Fruit fly (Drosophila melanogaster) whole organism, embryonic: ENCODE results near the gene Eip63E.
A peak's percentile ranks its signal among the peaks of the same experiment; 100 is the strongest.

Experiments
- Abd-B ChIP-seq: fragments of 200-800 bp; sonication (Bioruptor generic); optimal IDR thresholded peaks from 2 replicates; lab custom pipeline; 2018; ENCODE audit warnings: missing biosample characterization, mild to moderate bottlenecking, missing genetic modification characterization, moderate library complexity
- Asciz ChIP-seq: fragments of 200-800 bp; sonication (Bioruptor generic); optimal IDR thresholded peaks from 2 replicates; lab custom pipeline; 2017; ENCODE audit warnings: missing biosample characterization, mild to moderate bottlenecking, missing genetic modification characterization, missing genetic modification reagents
- BtbVII ChIP-seq: fragments of 200-800 bp; sonication (Bioruptor generic); optimal IDR thresholded peaks from 3 replicates; lab custom pipeline; 2017; ENCODE audit warnings: missing biosample characterization, mild to moderate bottlenecking, missing genetic modification characterization
- CG10366 ChIP-seq: fragments of 200-800 bp; sonication (Bioruptor generic); IDR thresholded peaks from 2 replicates; pipeline ENCODE4 v1.3.6; 2022; ENCODE audit warnings: missing biosample characterization, missing genetic modification characterization
- CG12219 ChIP-seq: fragments of 200-800 bp; sonication (Bioruptor generic); optimal IDR thresholded peaks from 3 replicates; lab custom pipeline; 2018; ENCODE audit warnings: missing biosample characterization, mild to moderate bottlenecking, missing genetic modification characterization
- CG13424 ChIP-seq: fragments of 200-800 bp; sonication (Bioruptor generic); optimal IDR thresholded peaks from 2 replicates; lab custom pipeline; 2019; ENCODE audit warnings: missing biosample characterization, mild to moderate bottlenecking, missing genetic modification characterization, moderate library complexity
- CG13894 ChIP-seq: fragments of 200-800 bp; sonication (Bioruptor generic); optimal IDR thresholded peaks from 3 replicates; lab custom pipeline; 2018; ENCODE audit warnings: missing biosample characterization, mild to moderate bottlenecking, missing genetic modification characterization, moderate library complexity
- CG14014 ChIP-seq: fragments of 200-800 bp; sonication (Bioruptor generic); IDR thresholded peaks from 2 replicates; pipeline ENCODE4 v1.3.6; 2022; ENCODE audit warnings: missing biosample characterization, missing genetic modification characterization
- CG14050 ChIP-seq: fragments of 200-800 bp; sonication (Bioruptor generic); IDR thresholded peaks from 3 replicates; pipeline ENCODE4 v1.3.6; 2022; ENCODE audit warnings: missing biosample characterization, missing genetic modification characterization
- CG15479 ChIP-seq: fragments of 200-800 bp; sonication (Bioruptor generic); optimal IDR thresholded peaks from 3 replicates; lab custom pipeline; 2019; ENCODE audit warnings: missing biosample characterization, mild to moderate bottlenecking, missing genetic modification characterization, moderate library complexity
- CG1647 ChIP-seq: fragments of 200-800 bp; sonication (Bioruptor generic); optimal IDR thresholded peaks from 3 replicates; lab custom pipeline; 2016; ENCODE audit warnings: missing biosample characterization, missing genetic modification characterization
- CG17186 ChIP-seq: fragments of 200-800 bp; sonication (Bioruptor generic); optimal IDR thresholded peaks from 3 replicates; lab custom pipeline; 2017; ENCODE audit warnings: missing biosample characterization, missing genetic modification reagents, missing genetic modification characterization
- CG2712 ChIP-seq: fragments of 200-800 bp; optimal IDR thresholded peaks from 3 replicates; lab custom pipeline; 2019; ENCODE audit warnings: missing biosample characterization, mild to moderate bottlenecking, missing genetic modification characterization, moderate library complexity
- CG31388 ChIP-seq: fragments of 200-800 bp; sonication (Bioruptor generic); optimal IDR thresholded peaks from 2 replicates; lab custom pipeline; 2016; ENCODE audit warnings: missing biosample characterization, missing genetic modification characterization
- CG3838 ChIP-seq: fragments of 200-800 bp; sonication (Bioruptor generic); optimal IDR thresholded peaks from 3 replicates; lab custom pipeline; 2016; ENCODE audit warnings: missing biosample characterization, missing genetic modification characterization
- CG6175 ChIP-seq: fragments of 200-800 bp; sonication (Bioruptor generic); IDR thresholded peaks from 3 replicates; pipeline ENCODE4 v1.3.6; 2022; ENCODE audit warnings: missing biosample characterization, missing genetic modification characterization
- CG6654 ChIP-seq: fragments of 200-800 bp; sonication (Bioruptor generic); optimal IDR thresholded peaks from 2 replicates; lab custom pipeline; 2017; ENCODE audit warnings: missing biosample characterization, mild to moderate bottlenecking, missing genetic modification characterization
- CG6765 ChIP-seq: fragments of 200-800 bp; sonication (Bioruptor generic); optimal IDR thresholded peaks from 3 replicates; lab custom pipeline; 2017; ENCODE audit warnings: missing biosample characterization, mild to moderate bottlenecking, missing genetic modification characterization
- CG7372 ChIP-seq: fragments of 200-800 bp; sonication (Bioruptor generic); IDR thresholded peaks from 2 replicates; pipeline ENCODE4 v1.3.6; 2022; ENCODE audit warnings: missing biosample characterization, missing genetic modification characterization
- CG7963 ChIP-seq: fragments of 200-800 bp; sonication (Bioruptor generic); IDR thresholded peaks from 3 replicates; pipeline ENCODE4 v1.3.6; 2022; ENCODE audit warnings: missing biosample characterization, missing genetic modification characterization; ENCODE audit not compliant: partially characterized antibody
- Camta ChIP-seq: fragments of 200-800 bp; sonication (Bioruptor generic); optimal IDR thresholded peaks from 2 replicates; lab custom pipeline; 2016; ENCODE audit warnings: missing biosample characterization, missing genetic modification characterization
- CrebB ChIP-seq: fragments of 200-800 bp; sonication (Bioruptor generic); optimal IDR thresholded peaks from 3 replicates; lab custom pipeline; 2018; ENCODE audit warnings: missing biosample characterization, mild to moderate bottlenecking, missing genetic modification characterization
- Dll ChIP-seq: fragments of 200-800 bp; sonication (Bioruptor generic); IDR thresholded peaks from 4 replicates; pipeline ENCODE4 v1.3.6; 2022; ENCODE audit warnings: missing biosample characterization, missing genetic modification characterization; ENCODE audit not compliant: partially characterized antibody
- MBD-R2 ChIP-seq: fragments of 200-800 bp; sonication (Bioruptor generic); IDR thresholded peaks from 2 replicates; pipeline ENCODE4 v1.3.6; 2022; ENCODE audit warnings: missing biosample characterization, missing genetic modification characterization
- NFAT ChIP-seq: fragments of 200-800 bp; sonication (Bioruptor generic); IDR thresholded peaks from 2 replicates; pipeline ENCODE4 v1.3.6; 2022; ENCODE audit warnings: missing biosample characterization, missing genetic modification characterization
- abd-A ChIP-seq: fragments of 200-800 bp; sonication (Bioruptor generic); optimal IDR thresholded peaks from 3 replicates; lab custom pipeline; 2019; ENCODE audit warnings: missing biosample characterization, mild to moderate bottlenecking, missing genetic modification characterization, moderate library complexity
- amos ChIP-seq: fragments of 200-800 bp; sonication (Bioruptor generic); IDR thresholded peaks from 2 replicates; pipeline ENCODE4 v1.3.6; 2022; ENCODE audit warnings: missing biosample characterization, missing genetic modification characterization; ENCODE audit not compliant: partially characterized antibody
- dan ChIP-seq: fragments of 200-800 bp; sonication (Bioruptor generic); IDR thresholded peaks from 2 replicates; pipeline ENCODE4 v1.3.6; 2022; ENCODE audit warnings: missing biosample characterization, missing genetic modification characterization
- dimm ChIP-seq: fragments of 200-800 bp; sonication (Bioruptor generic); IDR thresholded peaks from 2 replicates; pipeline ENCODE4 v1.3.6; 2022; ENCODE audit warnings: missing biosample characterization, missing genetic modification characterization
- dmrt11E ChIP-seq: fragments of 200-800 bp; sonication (Bioruptor generic); optimal IDR thresholded peaks from 3 replicates; lab custom pipeline; 2018; ENCODE audit warnings: missing biosample characterization, mild to moderate bottlenecking, missing genetic modification characterization, moderate library complexity
- fd96Cb ChIP-seq: fragments of 200-800 bp; sonication (Bioruptor generic); optimal IDR thresholded peaks from 2 replicates; lab custom pipeline; 2018; ENCODE audit warnings: missing biosample characterization, mild to moderate bottlenecking, missing genetic modification characterization, moderate library complexity
- fu2 ChIP-seq: fragments of 200-800 bp; sonication (Bioruptor generic); optimal IDR thresholded peaks from 2 replicates; lab custom pipeline; 2016; ENCODE audit warnings: missing biosample characterization, missing genetic modification characterization
- gcm ChIP-seq: fragments of 200-800 bp; sonication (Bioruptor generic); optimal IDR thresholded peaks from 2 replicates; lab custom pipeline; 2019; ENCODE audit warnings: missing biosample characterization, mild to moderate bottlenecking, missing genetic modification characterization, moderate library complexity
- gsb-n ChIP-seq: fragments of 200-800 bp; sonication (Bioruptor generic); optimal IDR thresholded peaks from 3 replicates; lab custom pipeline; 2018; ENCODE audit warnings: missing biosample characterization, mild to moderate bottlenecking, missing genetic modification characterization
- jigr1 ChIP-seq: fragments of 200-800 bp; sonication (Bioruptor generic); IDR thresholded peaks from 3 replicates; pipeline ENCODE4 v1.3.6; 2022; ENCODE audit warnings: missing biosample characterization, missing genetic modification characterization
- lmd ChIP-seq: fragments of 200-800 bp; sonication (Bioruptor generic); IDR thresholded peaks from 2 replicates; pipeline ENCODE4 v1.3.6; 2022; ENCODE audit warnings: missing biosample characterization, missing genetic modification characterization
- mirr ChIP-seq: fragments of 200-800 bp; sonication (Bioruptor generic); optimal IDR thresholded peaks from 3 replicates; lab custom pipeline; 2018; ENCODE audit warnings: missing biosample characterization, mild to moderate bottlenecking, missing genetic modification characterization
- nom ChIP-seq: fragments of 200-800 bp; sonication (Bioruptor generic); optimal IDR thresholded peaks from 2 replicates; lab custom pipeline; 2017; ENCODE audit warnings: missing biosample characterization, missing genetic modification characterization, mild to moderate bottlenecking, moderate library complexity, missing genetic modification reagents
- peb ChIP-seq: fragments of 200-800 bp; sonication (Bioruptor generic); IDR thresholded peaks from 2 replicates; pipeline ENCODE4 v1.3.6; 2022; ENCODE audit warnings: missing biosample characterization, missing genetic modification characterization
- pfk ChIP-seq: fragments of 200-800 bp; sonication (Bioruptor generic); optimal IDR thresholded peaks from 2 replicates; lab custom pipeline; 2018; ENCODE audit warnings: missing biosample characterization, mild to moderate bottlenecking, missing genetic modification characterization, moderate library complexity
- prd ChIP-seq, 3 experiments: fragments of >200 bp in 2 of 3; fragments of 200-800 bp in 1 of 3; sonication (Bioruptor generic) in 1 of 3; optimal IDR thresholded peaks in 2 of 3; IDR thresholded peaks in 1 of 3; 2 replicates in 2 of 3; 3 replicates in 1 of 3; pipeline versions ENCODE4 v1.3.6 to Lab custom; 2017 to 2022; ENCODE audit warnings: missing biosample characterization in 1 of 3, missing genetic modification characterization in 1 of 3
- pros ChIP-seq: fragments of 200-800 bp; sonication (Bioruptor generic); optimal IDR thresholded peaks from 3 replicates; lab custom pipeline; 2019; ENCODE audit warnings: missing biosample characterization, mild to moderate bottlenecking, missing genetic modification characterization, moderate library complexity
- ro ChIP-seq: fragments of 200-800 bp; sonication (Bioruptor generic); IDR thresholded peaks from 2 replicates; pipeline ENCODE4 v1.3.6; 2022; ENCODE audit warnings: missing biosample characterization, missing genetic modification characterization
- sob ChIP-seq: fragments of 200-800 bp; sonication (Bioruptor generic); IDR thresholded peaks from 2 replicates; pipeline ENCODE4 v1.3.6; 2022; ENCODE audit warnings: missing biosample characterization, missing genetic modification characterization
- tll ChIP-seq, 2 experiments: fragments of 200-800 bp in 1 of 2; fragments of >200 bp in 1 of 2; sonication (Bioruptor generic) in 1 of 2; optimal IDR thresholded peaks; 2 replicates each; lab custom pipeline; 2017 to 2019; ENCODE audit warnings: missing biosample characterization in 2 of 2, missing genetic modification characterization in 2 of 2, mild to moderate bottlenecking in 1 of 2, moderate library complexity in 1 of 2
- trem ChIP-seq: fragments of 200-800 bp; optimal IDR thresholded peaks from 3 replicates; lab custom pipeline; 2019; ENCODE audit warnings: missing biosample characterization, mild to moderate bottlenecking, missing genetic modification characterization, moderate library complexity
- vfl ChIP-seq: fragments of 200-800 bp; sonication (Bioruptor generic); optimal IDR thresholded peaks from 2 replicates; lab custom pipeline; 2016; ENCODE audit warnings: missing biosample characterization, missing genetic modification characterization
- yki ChIP-seq: fragments of >200 bp; optimal IDR thresholded peaks from 3 replicates; lab custom pipeline; 2018

Gene Eip63E

DNA sequence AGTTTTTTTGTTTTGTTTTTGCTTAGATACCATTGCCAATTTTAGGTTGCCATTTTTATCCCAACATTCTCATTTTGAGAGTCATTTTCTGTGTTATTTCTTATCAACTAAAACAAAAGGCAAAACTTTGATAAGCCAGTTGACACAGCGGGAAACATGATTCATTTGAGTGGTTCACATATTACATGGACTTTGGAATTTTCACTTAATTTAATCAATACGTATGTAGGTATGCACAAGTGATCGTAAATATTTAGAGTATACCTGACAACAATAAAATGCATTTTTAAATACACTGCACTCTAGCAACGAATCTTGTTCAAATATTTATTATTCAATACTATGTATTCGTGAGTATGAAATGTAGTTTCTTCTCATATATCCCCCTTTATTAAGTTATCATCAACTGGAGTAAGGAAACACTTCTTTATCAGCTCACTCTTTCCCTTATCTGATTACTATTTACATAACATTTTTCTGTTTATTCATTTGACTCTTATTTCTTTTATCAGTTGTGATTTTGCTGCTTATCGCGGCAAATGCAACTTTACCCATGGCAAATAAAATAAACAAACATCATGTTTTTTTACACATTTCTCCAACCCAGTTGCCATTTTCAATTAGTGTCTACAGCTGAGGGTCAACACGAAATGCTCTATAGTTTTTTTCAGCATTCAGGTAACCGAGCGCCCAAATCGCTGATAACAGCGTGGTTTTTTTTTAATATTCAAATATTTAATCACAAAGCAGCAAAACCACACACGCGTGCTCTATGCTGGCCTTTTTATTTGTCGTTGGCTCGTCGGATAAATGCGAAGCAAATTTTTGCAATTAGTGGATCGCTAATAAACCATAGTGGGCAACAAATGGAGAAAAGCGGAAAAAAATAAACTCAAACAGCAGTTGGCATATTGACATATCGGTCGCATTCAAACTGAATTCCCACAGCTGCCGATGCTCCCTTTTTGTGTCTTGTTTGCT, 3.3 kb downstream of the Eip63E start (continued):
- TF ChIP-seq CG3838 (GFP tag; lab: Kevin White, UChicago) (no peak), fd96Cb (tag; lab: Kevin White, UChicago) (no peak), yki (no peak), mirr (GFP tag; lab: Kevin White, UChicago) (no peak), CG13424 (tag; lab: Kevin White, UChicago) (peak; percentile 23), sob (no peak), CG7372 (GFP tag; lab: Robert Waterston, UW) (no peak), dimm (no peak), CG1647 (GFP tag; lab: Kevin White, UChicago) (no peak), CG7963 (GFP tag; lab: Robert Waterston, UW) (no peak), pros (GFP tag; lab: Kevin White, UChicago) (no peak), gcm (peak; percentile 14), Abd-B (GFP tag; lab: Kevin White, UChicago) (no peak), CG6654 (no peak), abd-A (tag; lab: Kevin White, UChicago) (no peak), CG2712 (peak; percentile 22), Camta (GFP tag; lab: Kevin White, UChicago) (no peak), ro (GFP tag; lab: Robert Waterston, UW) (no peak), CG10366 (GFP tag; lab: Robert Waterston, UW) (no peak), Dll (GFP tag; lab: Robert Waterston, UW) (no peak), vfl (GFP tag; lab: Kevin White, UChicago) (no peak), NFAT (GFP tag; lab: Robert Waterston, UW) (no peak), lmd (GFP tag; lab: Robert Waterston, UW) (no peak), nom (peak; percentile 53), dmrt11E (tag; lab: Kevin White, UChicago) (peak; percentile 41), CG15479 (GFP tag; lab: Kevin White, UChicago) (peak; percentile 59), MBD-R2 (GFP tag; lab: Robert Waterston, UW) (no peak), amos (GFP tag; lab: Robert Waterston, UW) (no peak), fu2 (GFP tag; lab: Kevin White, UChicago) (no peak), CG14050 (GFP tag; lab: Robert Waterston, UW) (no peak), CG6175 (GFP tag; lab: Robert Waterston, UW) (no peak), CrebB (peak; percentile 36), pfk (GFP tag; lab: Kevin White, UChicago) (no peak), CG12219 (peak; percentile 19), CG6765 (GFP tag; lab: Kevin White, UChicago) (peak; percentile 32), tll (GFP tag; optimal IDR thresholded peaks at IDR 0.05; lab: Kevin White, UChicago) (peak in 1 of 2 experiments; percentile 76), CG14014 (no peak), Asciz (peak; percentile 47), BtbVII (GFP tag; lab: Kevin White, UChicago) (peak; percentile 42), CG13894 (no peak), peb (GFP tag; lab: Robert Waterston, UW) (no peak), CG17186 (GFP tag; lab: Kevin White, UChicago) (no peak), CG31388 (no peak), jigr1 (GFP tag; lab: Robert Waterston, UW) (no peak), prd (optimal IDR thresholded peaks at IDR 0.05; lab: Kevin White, UChicago) (no peak), prd (GFP tag; IDR thresholded peaks at IDR 0.05; lab: Robert Waterston, UW) (no peak), trem (peak; percentile 8), gsb-n (tag; lab: Kevin White, UChicago) (no peak), dan (GFP tag; lab: Robert Waterston, UW) (no peak)
